Worm (Caenorhabditis elegans) whole organism, midembryonic: ENCODE data around the gene T24C12.4.
A peak's percentile ranks its signal among the peaks of the same experiment; 100 is the strongest.

Source experiments
- T22C8.4 ChIP-seq: fragments of 200-800 bp; sonication (Bioruptor generic); IDR thresholded peaks from 2 replicates; pipeline ENCODE4 v1.3.6; 2022; ENCODE audit warnings: missing genetic modification characterization, missing compliant biosample characterization
- cog-1 ChIP-seq: sonication (generic microtip); optimal IDR thresholded peaks from 2 replicates; lab custom pipeline; 2016; ENCODE audit warnings: missing genetic modification characterization, missing compliant biosample characterization
- flt-1 ChIP-seq: fragments of 200-800 bp; sonication (Bioruptor generic); IDR thresholded peaks from 2 replicates; pipeline ENCODE4 v1.3.6; 2022; ENCODE audit warnings: missing genetic modification characterization, missing compliant biosample characterization
- klf-2 ChIP-seq: fragments of 200-800 bp; sonication (Bioruptor generic); conservative IDR thresholded peaks from 2 replicates; pipeline ENCODE4 v1.3.6; 2022; ENCODE audit warnings: missing genetic modification reagents, missing genetic modification characterization, missing compliant biosample characterization
- med-1 ChIP-seq: sonication (generic microtip); optimal IDR thresholded peaks from 2 replicates; lab custom pipeline; 2017; ENCODE audit warnings: missing genetic modification characterization, mild to moderate bottlenecking, missing compliant biosample characterization, antibody characterized with exemption, missing genetic modification reagents; ENCODE audit not compliant: insufficient read depth
- ref-1 ChIP-seq: fragments of 200-800 bp; sonication (Bioruptor generic); conservative IDR thresholded peaks from 2 replicates; pipeline ENCODE4 v1.3.6; 2022; ENCODE audit warnings: missing genetic modification reagents, missing genetic modification characterization, missing compliant biosample characterization
- tab-1 ChIP-seq: fragments of 200-800 bp; sonication (Bioruptor generic); IDR thresholded peaks from 2 replicates; pipeline ENCODE4 v1.3.6; 2022; ENCODE audit warnings: missing genetic modification characterization, missing compliant biosample characterization
- ztf-23 ChIP-seq: fragments of 200-800 bp; sonication (Bioruptor generic); IDR thresholded peaks from 2 replicates; pipeline ENCODE4 v1.3.6; 2022; ENCODE audit warnings: missing genetic modification reagents, missing genetic modification characterization, missing compliant biosample characterization
- ztf-29 ChIP-seq: fragments of 200-800 bp; sonication (Bioruptor generic); IDR thresholded peaks from 2 replicates; pipeline ENCODE4 v1.3.6; 2022; ENCODE audit warnings: missing genetic modification reagents, missing genetic modification characterization, missing compliant biosample characterization

Gene T24C12.4

ce11 chrX:2226875-2227355, 22.1 kb upstream of the T24C12.4 start:
- TF ChIP-seq ref-1 (GFP tag; lab: Robert Waterston, UW) = peak; percentile 80
- TF ChIP-seq klf-2 (GFP tag; lab: Robert Waterston, UW) = peak; percentile 87
- peak; percentile 90 for TF ChIP-seq ztf-23 (GFP tag; lab: Robert Waterston, UW)
- peak; percentile 81 for TF ChIP-seq T22C8.4 (GFP tag; lab: Robert Waterston, UW)
- TF ChIP-seq cog-1 = peak; percentile 81
- TF ChIP-seq flt-1 = peak; percentile 90
- peak; percentile 80 for TF ChIP-seq ztf-29 (GFP tag; lab: Robert Waterston, UW)
- peak; percentile 84 for TF ChIP-seq tab-1
- peak; percentile 43 for TF ChIP-seq med-1

ce11 chrX:2220850-2221249, 16.0 kb upstream of the T24C12.4 start, which contains the start of gene hex-1:
Gene hex-1, plus strand, starts transcription at chrX:2221150.
- TF ChIP-seq klf-2 (GFP tag; lab: Robert Waterston, UW) (no peak), cog-1 (no peak), ztf-23 (GFP tag; lab: Robert Waterston, UW) (no peak), ref-1 (GFP tag; lab: Robert Waterston, UW) (no peak), ztf-29 (GFP tag; lab: Robert Waterston, UW) (no peak), med-1 (no peak), T22C8.4 (GFP tag; lab: Robert Waterston, UW) (no peak), flt-1 (no peak), tab-1 (no peak)

- TF ChIP-seq ref-1 (GFP tag; lab: Robert Waterston, UW) (no peak), ztf-23 (GFP tag; lab: Robert Waterston, UW) (no peak), cog-1 (no peak), T22C8.4 (GFP tag; lab: Robert Waterston, UW) (no peak), klf-2 (GFP tag; lab: Robert Waterston, UW) (no peak), ztf-29 (GFP tag; lab: Robert Waterston, UW) (no peak), tab-1 (no peak)
Observed at ce11 chrX:2219453-2219852, 14.6 kb upstream of the T24C12.4 start.

- TF ChIP-seq flt-1 = no peak
Observed at ce11 chrX:2219006-2219405, 14.1 kb upstream of the T24C12.4 start.

- TF ChIP-seq tab-1 = no peak
- TF ChIP-seq cog-1 = no peak
- no peak for TF ChIP-seq T22C8.4 (GFP tag; lab: Robert Waterston, UW)
- 0 out of 2 replicates have a peak, but pooled peaks have one; percentile 41 for TF ChIP-seq klf-2 (GFP tag; lab: Robert Waterston, UW)
- TF ChIP-seq ref-1 (GFP tag; lab: Robert Waterston, UW) = no peak
Observed at ce11 chrX:2216662-2217061, 11.8 kb upstream of the T24C12.4 start.

ce11 chrX:2216242-2216641, 11.4 kb upstream of the T24C12.4 start:
- TF ChIP-seq tab-1 = no peak

ce11 chrX:2215108-2215507, 10.2 kb upstream of the T24C12.4 start:
- TF ChIP-seq cog-1 (no peak), tab-1 (no peak), flt-1 (no peak; the same call in 1 of the 2 replicates), T22C8.4 (GFP tag; lab: Robert Waterston, UW) (no peak), med-1 (no peak), ztf-29 (GFP tag; lab: Robert Waterston, UW) (no peak), ref-1 (GFP tag; lab: Robert Waterston, UW) (no peak), klf-2 (GFP tag; lab: Robert Waterston, UW) (no peak), ztf-23 (GFP tag; lab: Robert Waterston, UW) (no peak)

ce11 chrX:2214454-2214853, 9.6 kb upstream of the T24C12.4 start:
- TF ChIP-seq tab-1 (no peak), klf-2 (GFP tag; lab: Robert Waterston, UW) (no peak), T22C8.4 (GFP tag; lab: Robert Waterston, UW) (no peak), ref-1 (GFP tag; lab: Robert Waterston, UW) (no peak), cog-1 (no peak), flt-1 (no peak), med-1 (no peak), ztf-23 (GFP tag; lab: Robert Waterston, UW) (no peak), ztf-29 (GFP tag; lab: Robert Waterston, UW) (no peak)

- TF ChIP-seq cog-1 = no peak
- 0 out of 2 replicates have a peak, but pooled peaks have one; percentile 13 for TF ChIP-seq ztf-23 (GFP tag; lab: Robert Waterston, UW)
- no peak for TF ChIP-seq T22C8.4 (GFP tag; lab: Robert Waterston, UW)
- no peak for TF ChIP-seq tab-1
Observed at ce11 chrX:2213400-2214362, 8.8 kb upstream of the T24C12.4 start.

- TF ChIP-seq med-1 (no peak), flt-1 (no peak), tab-1 (no peak), klf-2 (GFP tag; lab: Robert Waterston, UW) (no peak), T22C8.4 (GFP tag; lab: Robert Waterston, UW) (no peak), ref-1 (GFP tag; lab: Robert Waterston, UW) (no peak), ztf-29 (GFP tag; lab: Robert Waterston, UW) (no peak), cog-1 (no peak), ztf-23 (GFP tag; lab: Robert Waterston, UW) (no peak)
Observed at ce11 chrX:2212712-2213111, 7.8 kb upstream of the T24C12.4 start.
